Fruit fly (Drosophila melanogaster) whole organism, embryonic: ENCODE results near the gene CG17650.

Source experiments
- B-H2 ChIP-seq: fragments of 200-800 bp; sonication (Bioruptor generic); optimal IDR thresholded peaks from 2 replicates; lab custom pipeline; 2018; ENCODE audit warnings: missing biosample characterization, mild to moderate bottlenecking, missing genetic modification characterization
- CG10147 ChIP-seq: fragments of 200-800 bp; sonication (Bioruptor generic); optimal IDR thresholded peaks from 2 replicates; lab custom pipeline; 2019; ENCODE audit warnings: missing biosample characterization, mild to moderate bottlenecking, missing genetic modification characterization, moderate library complexity
- CG11560 ChIP-seq: fragments of 200-800 bp; sonication (Bioruptor generic); IDR thresholded peaks from 3 replicates; pipeline ENCODE4 v1.3.6; 2022; ENCODE audit warnings: missing biosample characterization, missing genetic modification characterization
- CG11695 ChIP-seq: fragments of 200-800 bp; sonication (Bioruptor generic); IDR thresholded peaks from 3 replicates; pipeline ENCODE4 v1.3.6; 2022; ENCODE audit warnings: missing biosample characterization, missing genetic modification characterization
- CG12071 ChIP-seq: fragments of 200-800 bp; sonication (Bioruptor generic); optimal IDR thresholded peaks from 3 replicates; lab custom pipeline; 2018; ENCODE audit warnings: missing biosample characterization, mild to moderate bottlenecking, missing genetic modification characterization
- CG14050 ChIP-seq: fragments of 200-800 bp; sonication (Bioruptor generic); IDR thresholded peaks from 3 replicates; pipeline ENCODE4 v1.3.6; 2022; ENCODE audit warnings: missing biosample characterization, missing genetic modification characterization
- CG14710 ChIP-seq: fragments of 200-800 bp; sonication (Bioruptor generic); optimal IDR thresholded peaks from 3 replicates; lab custom pipeline; 2019; ENCODE audit warnings: missing biosample characterization, mild to moderate bottlenecking, missing genetic modification characterization, moderate library complexity
- CG14860 ChIP-seq: fragments of 200-800 bp; sonication (Bioruptor generic); IDR thresholded peaks from 3 replicates; pipeline ENCODE4 v1.3.6; 2022; ENCODE audit warnings: missing biosample characterization, missing genetic modification characterization; ENCODE audit not compliant: partially characterized antibody
- CG15269 ChIP-seq: fragments of 200-800 bp; sonication (Bioruptor generic); optimal IDR thresholded peaks from 2 replicates; lab custom pipeline; 2018; ENCODE audit warnings: missing biosample characterization, mild to moderate bottlenecking, missing genetic modification characterization, moderate library complexity
- CG17829 ChIP-seq: fragments of 200-800 bp; optimal IDR thresholded peaks from 2 replicates; lab custom pipeline; 2019; ENCODE audit warnings: missing biosample characterization, mild to moderate bottlenecking, missing genetic modification characterization, moderate library complexity
- CG18011 ChIP-seq: fragments of 200-800 bp; sonication (Bioruptor generic); optimal IDR thresholded peaks from 2 replicates; lab custom pipeline; 2017; ENCODE audit warnings: missing biosample characterization, missing genetic modification characterization, mild to moderate bottlenecking, moderate library complexity, missing genotype
- CG18764 ChIP-seq: fragments of 200-800 bp; sonication (Bioruptor generic); optimal IDR thresholded peaks from 3 replicates; lab custom pipeline; 2016; ENCODE audit warnings: missing biosample characterization, missing genetic modification characterization
- CG2678 ChIP-seq: fragments of 200-800 bp; sonication (Bioruptor generic); optimal IDR thresholded peaks from 3 replicates; lab custom pipeline; 2019; ENCODE audit warnings: missing biosample characterization, mild to moderate bottlenecking, missing genetic modification characterization, moderate library complexity
- CG31441 ChIP-seq: fragments of 200-800 bp; sonication (Bioruptor generic); IDR thresholded peaks from 2 replicates; pipeline ENCODE4 v1.3.6; 2022; ENCODE audit warnings: missing biosample characterization, missing genetic modification characterization
- CG42726 ChIP-seq: fragments of 200-800 bp; sonication (Bioruptor generic); IDR thresholded peaks from 2 replicates; pipeline ENCODE4 v1.3.6; 2022; ENCODE audit warnings: missing biosample characterization, missing genetic modification characterization; ENCODE audit not compliant: partially characterized antibody
- CG4404 ChIP-seq: fragments of 200-800 bp; sonication (Bioruptor generic); IDR thresholded peaks from 2 replicates; pipeline ENCODE4 v1.3.6; 2022; ENCODE audit warnings: missing biosample characterization, missing genetic modification characterization
- CG4730 ChIP-seq: fragments of 200-800 bp; sonication (Bioruptor generic); IDR thresholded peaks from 2 replicates; pipeline ENCODE4 v1.3.6; 2022; ENCODE audit warnings: missing biosample characterization, missing genetic modification characterization
- CG4854 ChIP-seq: fragments of 200-800 bp; sonication (Bioruptor generic); optimal IDR thresholded peaks from 2 replicates; lab custom pipeline; 2016; ENCODE audit warnings: missing biosample characterization, missing genetic modification characterization, inconsistent platforms
- CG6175 ChIP-seq: fragments of 200-800 bp; sonication (Bioruptor generic); IDR thresholded peaks from 3 replicates; pipeline ENCODE4 v1.3.6; 2022; ENCODE audit warnings: missing biosample characterization, missing genetic modification characterization
- CG6272 ChIP-seq: fragments of 200-800 bp; sonication (Bioruptor generic); IDR thresholded peaks from 2 replicates; pipeline ENCODE4 v1.3.6; 2022; ENCODE audit warnings: missing biosample characterization, missing genetic modification characterization
- CG6813 ChIP-seq: fragments of 200-800 bp; sonication (Bioruptor generic); optimal IDR thresholded peaks from 2 replicates; lab custom pipeline; 2017; ENCODE audit warnings: missing biosample characterization, missing genetic modification characterization, mild to moderate bottlenecking, moderate library complexity, missing genetic modification reagents
- CG8281 ChIP-seq: fragments of 200-800 bp; sonication (Bioruptor generic); optimal IDR thresholded peaks from 2 replicates; lab custom pipeline; 2018; ENCODE audit warnings: missing biosample characterization, mild to moderate bottlenecking, missing genetic modification characterization, moderate library complexity
- CG9817 ChIP-seq: fragments of 200-800 bp; sonication (Bioruptor generic); optimal IDR thresholded peaks from 2 replicates; lab custom pipeline; 2018; ENCODE audit warnings: missing biosample characterization, mild to moderate bottlenecking, missing genetic modification characterization, moderate library complexity
- CG9876 ChIP-seq: fragments of 200-800 bp; sonication (Bioruptor generic); optimal IDR thresholded peaks from 2 replicates; lab custom pipeline; 2016; ENCODE audit warnings: missing biosample characterization, missing genetic modification characterization
- CkIIα-i1 ChIP-seq: fragments of 200-800 bp; sonication (Bioruptor generic); IDR thresholded peaks from 2 replicates; pipeline ENCODE4 v1.3.6; 2022; ENCODE audit warnings: missing biosample characterization, missing genetic modification characterization
- Dref ChIP-seq: fragments of 200-800 bp; sonication (Bioruptor generic); IDR thresholded peaks from 2 replicates; pipeline ENCODE4 v1.3.6; 2022; ENCODE audit warnings: missing biosample characterization, missing genetic modification characterization
- Meics ChIP-seq: fragments of 200-800 bp; sonication (Bioruptor generic); optimal IDR thresholded peaks from 2 replicates; lab custom pipeline; 2017; ENCODE audit warnings: missing biosample characterization, mild to moderate bottlenecking, missing genetic modification characterization
- NK7.1 ChIP-seq: fragments of 200-800 bp; sonication (Bioruptor generic); optimal IDR thresholded peaks from 3 replicates; lab custom pipeline; 2016; ENCODE audit warnings: missing biosample characterization, missing genetic modification characterization
- Nf-YB ChIP-seq: fragments of 200-800 bp; sonication (Bioruptor generic); optimal IDR thresholded peaks from 3 replicates; lab custom pipeline; 2019; ENCODE audit warnings: missing biosample characterization, mild to moderate bottlenecking, missing genetic modification characterization, moderate library complexity
- Ptx1 ChIP-seq: fragments of 200-800 bp; sonication (Bioruptor generic); IDR thresholded peaks from 2 replicates; pipeline ENCODE4 v1.3.6; 2022; ENCODE audit warnings: missing biosample characterization, missing genetic modification characterization
- Scr ChIP-seq: fragments of 200-800 bp; sonication (Bioruptor generic); IDR thresholded peaks from 2 replicates; pipeline ENCODE4 v1.3.6; 2022; ENCODE audit warnings: missing biosample characterization, missing genetic modification characterization; ENCODE audit not compliant: partially characterized antibody
- Six4 ChIP-seq: fragments of 200-800 bp; sonication (Bioruptor generic); optimal IDR thresholded peaks from 2 replicates; lab custom pipeline; 2016; ENCODE audit warnings: missing biosample characterization, missing genetic modification characterization
- Usf ChIP-seq: fragments of 200-800 bp; sonication (Bioruptor generic); optimal IDR thresholded peaks from 2 replicates; lab custom pipeline; 2017; ENCODE audit warnings: missing genotype, missing biosample characterization, missing genetic modification characterization
- cato ChIP-seq: fragments of 200-800 bp; sonication (Bioruptor generic); optimal IDR thresholded peaks from 2 replicates; lab custom pipeline; 2016; ENCODE audit warnings: missing biosample characterization, missing genetic modification characterization, borderline replicate concordance
- cg ChIP-seq: fragments of 200-800 bp; sonication (Bioruptor generic); optimal IDR thresholded peaks from 3 replicates; lab custom pipeline; 2019; ENCODE audit warnings: missing biosample characterization, mild to moderate bottlenecking, missing genetic modification characterization, moderate library complexity
- cwo ChIP-seq: fragments of 200-800 bp; sonication (Bioruptor generic); optimal IDR thresholded peaks from 3 replicates; lab custom pipeline; 2017; ENCODE audit warnings: missing biosample characterization, missing genetic modification characterization, mild to moderate bottlenecking, moderate library complexity, missing genetic modification reagents
- dimm ChIP-seq: fragments of 200-800 bp; sonication (Bioruptor generic); IDR thresholded peaks from 2 replicates; pipeline ENCODE4 v1.3.6; 2022; ENCODE audit warnings: missing biosample characterization, missing genetic modification characterization
- en ChIP-seq: fragments of 200-800 bp; sonication (Bioruptor generic); optimal IDR thresholded peaks from 2 replicates; lab custom pipeline; 2016; ENCODE audit warnings: missing biosample characterization, missing genetic modification characterization
- ham ChIP-seq: fragments of 200-800 bp; sonication (Bioruptor generic); IDR thresholded peaks from 2 replicates; pipeline ENCODE4 v1.3.6; 2022; ENCODE audit warnings: missing biosample characterization, missing genetic modification characterization
- insv ChIP-seq, 2 experiments: fragments of 200-800 bp; sonication (Bioruptor generic); optimal IDR thresholded peaks; 3 replicates each; lab custom pipeline; 2016 to 2018; ENCODE audit warnings: missing biosample characterization in 2 of 2, missing genetic modification characterization in 2 of 2
- jigr1 ChIP-seq: fragments of 200-800 bp; sonication (Bioruptor generic); IDR thresholded peaks from 3 replicates; pipeline ENCODE4 v1.3.6; 2022; ENCODE audit warnings: missing biosample characterization, missing genetic modification characterization
- lbe ChIP-seq: fragments of 200-800 bp; sonication (Bioruptor generic); optimal IDR thresholded peaks from 2 replicates; lab custom pipeline; 2016; ENCODE audit warnings: missing biosample characterization, mild to moderate bottlenecking, missing genetic modification characterization
- lilli ChIP-seq: fragments of 200-800 bp; sonication (Bioruptor generic); optimal IDR thresholded peaks from 3 replicates; lab custom pipeline; 2016; ENCODE audit warnings: missing biosample characterization, missing genetic modification characterization
- oc ChIP-seq: fragments of 200-800 bp; sonication (Bioruptor generic); optimal IDR thresholded peaks from 2 replicates; lab custom pipeline; 2018; ENCODE audit warnings: missing biosample characterization, mild to moderate bottlenecking, missing genetic modification characterization, moderate library complexity
- pfk ChIP-seq: fragments of 200-800 bp; sonication (Bioruptor generic); optimal IDR thresholded peaks from 2 replicates; lab custom pipeline; 2018; ENCODE audit warnings: missing biosample characterization, mild to moderate bottlenecking, missing genetic modification characterization, moderate library complexity
- prd ChIP-seq, 3 experiments: fragments of >200 bp in 2 of 3; fragments of 200-800 bp in 1 of 3; sonication (Bioruptor generic) in 1 of 3; optimal IDR thresholded peaks in 2 of 3; IDR thresholded peaks in 1 of 3; 2 replicates in 2 of 3; 3 replicates in 1 of 3; pipeline versions ENCODE4 v1.3.6 to Lab custom; 2017 to 2022; ENCODE audit warnings: missing biosample characterization in 1 of 3, missing genetic modification characterization in 1 of 3
- seq ChIP-seq: fragments of 200-800 bp; sonication (Bioruptor generic); IDR thresholded peaks from 2 replicates; pipeline ENCODE4 v1.3.6; 2022; ENCODE audit warnings: missing biosample characterization, missing genetic modification characterization
- stc ChIP-seq: fragments of 200-800 bp; sonication (Bioruptor generic); IDR thresholded peaks from 2 replicates; pipeline ENCODE4 v1.3.6; 2022; ENCODE audit warnings: missing biosample characterization, missing genetic modification characterization
- tap ChIP-seq: fragments of 200-800 bp; optimal IDR thresholded peaks from 3 replicates; lab custom pipeline; 2019; ENCODE audit warnings: missing biosample characterization, mild to moderate bottlenecking, missing genetic modification characterization, moderate library complexity
- tll ChIP-seq, 2 experiments: fragments of 200-800 bp in 1 of 2; fragments of >200 bp in 1 of 2; sonication (Bioruptor generic) in 1 of 2; optimal IDR thresholded peaks; 2 replicates each; lab custom pipeline; 2017 to 2019; ENCODE audit warnings: missing biosample characterization in 2 of 2, missing genetic modification characterization in 2 of 2, mild to moderate bottlenecking in 1 of 2, moderate library complexity in 1 of 2

CG17650 gene

dm6 chr2L:1751953-1752352, 6.9 kb downstream of the CG17650 start, which contains the start of the genes CG17712 and CG17648 (continued):
- no peak for TF ChIP-seq en (GFP tag; lab: Kevin White, UChicago)
- no peak for TF ChIP-seq NK7.1 (GFP tag; lab: Kevin White, UChicago)
- no peak for TF ChIP-seq CkIIα-i1
- no peak for TF ChIP-seq CG9876 (GFP tag; lab: Kevin White, UChicago)
- no peak for TF ChIP-seq pfk
- TF ChIP-seq tll (GFP tag; optimal IDR thresholded peaks at IDR 0.05; lab: Kevin White, UChicago) = no peak
- TF ChIP-seq CG9817 (tag; lab: Kevin White, UChicago) = no peak
- TF ChIP-seq lbe (GFP tag; lab: Kevin White, UChicago) = no peak
- TF ChIP-seq CG14860 = peak; percentile 64
- TF ChIP-seq CG8281 (tag; lab: Kevin White, UChicago) = no peak
- no peak for TF ChIP-seq cwo (GFP tag; lab: Kevin White, UChicago)
- no peak for TF ChIP-seq Nf-YB (GFP tag; lab: Kevin White, UChicago)
- no peak for TF ChIP-seq B-H2
- no peak for TF ChIP-seq prd (optimal IDR thresholded peaks at IDR 0.05; lab: Kevin White, UChicago)
- TF ChIP-seq prd (GFP tag; IDR thresholded peaks at IDR 0.05; lab: Robert Waterston, UW) = no peak
- TF ChIP-seq insv (GFP tag; optimal IDR thresholded peaks at IDR 0.05; lab: Kevin White, UChicago) = no peak
- TF ChIP-seq Usf = no peak
- no peak for TF ChIP-seq Ptx1 (GFP tag; lab: Robert Waterston, UW)
- no peak for TF ChIP-seq CG15269 (tag; lab: Kevin White, UChicago)
- peak; percentile 16 for TF ChIP-seq CG14710
- TF ChIP-seq dimm (GFP tag; lab: Robert Waterston, UW) = no peak
- no peak for TF ChIP-seq CG18764 (GFP tag; lab: Kevin White, UChicago)
- TF ChIP-seq CG4854 (GFP tag; lab: Kevin White, UChicago) = no peak
- no peak for TF ChIP-seq lilli (GFP tag; lab: Kevin White, UChicago)
- TF ChIP-seq CG4404 (GFP tag; lab: Robert Waterston, UW) = no peak
- TF ChIP-seq CG6272 (GFP tag; lab: Robert Waterston, UW) = no peak
- TF ChIP-seq Dref (GFP tag; lab: Robert Waterston, UW) = peak; percentile 77
- TF ChIP-seq CG12071 (GFP tag; lab: Kevin White, UChicago) = no peak
- TF ChIP-seq CG10147 = no peak
- no peak for TF ChIP-seq CG11560
- no peak for TF ChIP-seq CG6175 (GFP tag; lab: Robert Waterston, UW)
- no peak for TF ChIP-seq cg
- TF ChIP-seq CG14050 (GFP tag; lab: Robert Waterston, UW) = no peak
- TF ChIP-seq CG11695 (GFP tag; lab: Robert Waterston, UW) = no peak
- no peak for TF ChIP-seq Six4 (GFP tag; lab: Kevin White, UChicago)
- peak; percentile 85 for TF ChIP-seq Scr (GFP tag; lab: Robert Waterston, UW)
- TF ChIP-seq tap (tag; lab: Kevin White, UChicago) = no peak
- peak; percentile 45; the same call in 1 of the 3 replicates for TF ChIP-seq jigr1 (GFP tag; lab: Robert Waterston, UW)
- TF ChIP-seq ham = no peak
- TF ChIP-seq CG17829 (tag; lab: Kevin White, UChicago) = peak; percentile 9
- no peak for TF ChIP-seq seq (GFP tag; lab: Robert Waterston, UW)
- TF ChIP-seq cato (GFP tag; lab: Kevin White, UChicago) = no peak
- TF ChIP-seq stc = no peak
- peak; percentile 79 for TF ChIP-seq CG42726 (GFP tag; lab: Robert Waterston, UW)
- TF ChIP-seq Meics (GFP tag; lab: Kevin White, UChicago) = no peak
- TF ChIP-seq CG18011 (GFP tag; lab: Kevin White, UChicago) = no peak
- TF ChIP-seq CG6813 (GFP tag; lab: Kevin White, UChicago) = no peak
- TF ChIP-seq CG4730 (GFP tag; lab: Robert Waterston, UW) = no peak
- TF ChIP-seq oc = no peak
- TF ChIP-seq CG2678 (tag; lab: Kevin White, UChicago) = no peak
- 0 out of 2 replicates have a peak, but pooled peaks have one; percentile 19 for TF ChIP-seq CG31441 (GFP tag; lab: Robert Waterston, UW)
